Fruit fly (Drosophila melanogaster) whole organism, wandering third instar larva: ENCODE measurements around the gene CG32939.

ENCODE experiments used
- Abd-B ChIP-seq: fragments of >200 bp; optimal IDR thresholded peaks from 2 replicates; lab custom pipeline; 2017; ENCODE audit warnings: missing biosample characterization, missing genetic modification characterization
- CG32264 ChIP-seq: fragments of 200-800 bp; sonication (Bioruptor generic); optimal IDR thresholded peaks from 2 replicates; lab custom pipeline; 2016; ENCODE audit warnings: missing biosample characterization, missing genetic modification characterization
- CG9705 ChIP-seq: fragments of 200-800 bp; sonication (Bioruptor generic); optimal IDR thresholded peaks from 2 replicates; lab custom pipeline; 2018; ENCODE audit warnings: missing biosample characterization, mild to moderate bottlenecking, missing genetic modification characterization
- CrebA ChIP-seq: fragments of 200-800 bp; sonication (Bioruptor generic); optimal IDR thresholded peaks from 2 replicates; lab custom pipeline; 2016; ENCODE audit warnings: missing biosample characterization, mild to moderate bottlenecking, missing genetic modification characterization, borderline replicate concordance
- Dfd ChIP-seq: fragments of >200 bp; optimal IDR thresholded peaks from 2 replicates; lab custom pipeline; 2017; ENCODE audit warnings: missing biosample characterization, missing genetic modification characterization
- Dif ChIP-seq: fragments of 200-275, 200-300 bp; sonication (Bioruptor generic); optimal IDR thresholded peaks from 2 replicates; lab custom pipeline; 2018; ENCODE audit warnings: missing biosample characterization, missing genetic modification characterization; ENCODE audit not compliant: partially characterized antibody
- GATAd ChIP-seq: sonication (Bioruptor generic); optimal IDR thresholded peaks from 2 replicates; lab custom pipeline; 2016; ENCODE audit warnings: missing biosample characterization, missing genetic modification characterization
- HLH106 ChIP-seq: fragments of 200-800 bp; optimal IDR thresholded peaks from 3 replicates; lab custom pipeline; 2019; ENCODE audit warnings: missing biosample characterization, mild to moderate bottlenecking, missing genetic modification characterization, moderate library complexity
- Hnf4 ChIP-seq: fragments of 200-800 bp; sonication (Bioruptor generic); optimal IDR thresholded peaks from 2 replicates; lab custom pipeline; 2016; ENCODE audit warnings: missing biosample characterization, mild to moderate bottlenecking, missing genetic modification characterization
- Hr78 ChIP-seq: fragments of >200 bp; optimal IDR thresholded peaks from 2 replicates; lab custom pipeline; 2017; ENCODE audit warnings: missing biosample characterization, missing genetic modification characterization
- Hr83 ChIP-seq: fragments of 200-300 bp; sonication (Bioruptor generic); optimal IDR thresholded peaks from 2 replicates; lab custom pipeline; 2016; ENCODE audit warnings: missing biosample characterization, mild to moderate bottlenecking, missing genetic modification characterization, moderate library complexity; ENCODE audit not compliant: poor library complexity, severe bottlenecking
- Jra ChIP-seq: sonication (Bioruptor generic); optimal IDR thresholded peaks from 2 replicates; lab custom pipeline; 2016; ENCODE audit warnings: missing biosample characterization, missing genetic modification characterization
- Mio ChIP-seq: sonication (Bioruptor generic); optimal IDR thresholded peaks from 2 replicates; lab custom pipeline; 2016; ENCODE audit warnings: missing biosample characterization, missing genetic modification characterization
- Myc ChIP-seq: fragments of >200 bp; optimal IDR thresholded peaks from 2 replicates; lab custom pipeline; 2017
- N ChIP-seq: fragments of >200 bp; optimal IDR thresholded peaks from 2 replicates; lab custom pipeline; 2018; ENCODE audit warnings: missing biosample characterization, missing external identifiers, missing genetic modification characterization
- OdsH ChIP-seq: fragments of 200-800 bp; sonication (Bioruptor generic); optimal IDR thresholded peaks from 2 replicates; lab custom pipeline; 2016; ENCODE audit warnings: missing biosample characterization, mild to moderate bottlenecking, missing genetic modification characterization
- Rel ChIP-seq, 2 experiments: fragments of 200-800 bp; sonication (Bioruptor generic) in 1 of 2; optimal IDR thresholded peaks; 2 replicates in 1 of 2; 3 replicates in 1 of 2; lab custom pipeline; 2016 to 2019; ENCODE audit warnings: mild to moderate bottlenecking in 2 of 2, missing biosample characterization in 2 of 2, missing genetic modification characterization in 2 of 2, moderate library complexity in 1 of 2
- Sp1 ChIP-seq: fragments of 200-800 bp; sonication (Bioruptor generic); optimal IDR thresholded peaks from 3 replicates; lab custom pipeline; 2019; ENCODE audit warnings: missing biosample characterization, mild to moderate bottlenecking, missing genetic modification characterization, moderate library complexity
- Vsx2 ChIP-seq: fragments of 200-300, 225-300 bp; sonication (Bioruptor generic); optimal IDR thresholded peaks from 2 replicates; lab custom pipeline; 2018; ENCODE audit warnings: missing biosample characterization, missing genetic modification characterization; ENCODE audit not compliant: partially characterized antibody
- br ChIP-seq: fragments of 200-800 bp; sonication (Bioruptor generic); optimal IDR thresholded peaks from 2 replicates; lab custom pipeline; 2016; ENCODE audit warnings: missing biosample characterization, missing genetic modification characterization
- brk ChIP-seq: fragments of 200-800 bp; sonication (Bioruptor generic); optimal IDR thresholded peaks from 2 replicates; lab custom pipeline; 2016; ENCODE audit warnings: missing biosample characterization, mild to moderate bottlenecking, missing genetic modification characterization
- dl ChIP-seq, 2 experiments: fragments of 175-275, 200-275 bp in 1 of 2; fragments of 200-275 bp in 1 of 2; sonication (Bioruptor generic); optimal IDR thresholded peaks; lab custom pipeline; 2018; ENCODE audit warnings: mild to moderate bottlenecking in 2 of 2, missing biosample characterization in 2 of 2, missing genetic modification characterization in 2 of 2, moderate library complexity in 2 of 2; ENCODE audit not compliant: partially characterized antibody in 2 of 2, insufficient read depth in 1 of 2
- dmrt93B ChIP-seq: fragments of 200-800 bp; sonication (Bioruptor generic); optimal IDR thresholded peaks from 2 replicates; lab custom pipeline; 2018; ENCODE audit warnings: missing biosample characterization, mild to moderate bottlenecking, missing genetic modification characterization
- dsf ChIP-seq: sonication (Bioruptor generic); optimal IDR thresholded peaks from 2 replicates; lab custom pipeline; 2016; ENCODE audit warnings: missing biosample characterization, missing genetic modification characterization, borderline replicate concordance
- ey ChIP-seq: fragments of 200-800 bp; sonication (Bioruptor generic); optimal IDR thresholded peaks from 2 replicates; lab custom pipeline; 2016; ENCODE audit warnings: missing biosample characterization, missing genetic modification characterization
- foxo ChIP-seq, 2 experiments: fragments of 200-800 bp; sonication (Bioruptor generic); optimal IDR thresholded peaks; 2 replicates in 1 of 2; 3 replicates in 1 of 2; lab custom pipeline; 2016 to 2017; ENCODE audit warnings: missing biosample characterization in 2 of 2, missing genetic modification characterization in 2 of 2
- fru ChIP-seq: fragments of 200-800 bp; sonication (Bioruptor generic); optimal IDR thresholded peaks from 3 replicates; lab custom pipeline; 2016; ENCODE audit warnings: missing biosample characterization, mild to moderate bottlenecking, missing genetic modification characterization
- h ChIP-seq: fragments of 200-800 bp; sonication (Bioruptor generic); optimal IDR thresholded peaks from 3 replicates; lab custom pipeline; 2016; ENCODE audit warnings: missing biosample characterization, mild to moderate bottlenecking, missing genetic modification characterization
- jim ChIP-seq: fragments of 175-275, 200-325 bp; sonication (Bioruptor generic); optimal IDR thresholded peaks from 2 replicates; lab custom pipeline; 2016; ENCODE audit warnings: missing biosample characterization, mild to moderate bottlenecking, missing genetic modification characterization
- lola ChIP-seq: fragments of >200 bp; optimal IDR thresholded peaks from 2 replicates; lab custom pipeline; 2017; ENCODE audit warnings: missing biosample characterization, missing genetic modification characterization
- pan ChIP-seq: fragments of >200 bp; optimal IDR thresholded peaks from 2 replicates; lab custom pipeline; 2017
- psq ChIP-seq: fragments of 200-800 bp; sonication (Bioruptor generic); optimal IDR thresholded peaks from 3 replicates; lab custom pipeline; 2017; ENCODE audit warnings: missing biosample characterization, mild to moderate bottlenecking, missing genetic modification characterization, moderate library complexity
- rgr ChIP-seq: fragments of 200-800 bp; sonication (Bioruptor generic); optimal IDR thresholded peaks from 3 replicates; lab custom pipeline; 2016; ENCODE audit warnings: missing biosample characterization, mild to moderate bottlenecking, missing genetic modification characterization
- sage ChIP-seq: fragments of 200-800 bp; sonication (Bioruptor generic); optimal IDR thresholded peaks from 2 replicates; lab custom pipeline; 2016; ENCODE audit warnings: missing biosample characterization, mild to moderate bottlenecking, missing genetic modification characterization
- sv ChIP-seq: fragments of 200-800 bp; sonication (Bioruptor generic); optimal IDR thresholded peaks from 3 replicates; lab custom pipeline; 2016; ENCODE audit warnings: missing biosample characterization, missing genetic modification characterization
- tai ChIP-seq: sonication (Bioruptor generic); optimal IDR thresholded peaks from 2 replicates; lab custom pipeline; 2016; ENCODE audit warnings: missing biosample characterization, missing genetic modification characterization
- usp ChIP-seq: fragments of >200 bp; optimal IDR thresholded peaks from 2 replicates; lab custom pipeline; 2017; ENCODE audit warnings: missing biosample characterization, missing genetic modification characterization
- woc ChIP-seq: sonication (Bioruptor generic); optimal IDR thresholded peaks from 2 replicates; lab custom pipeline; 2016; ENCODE audit warnings: missing biosample characterization, mild to moderate bottlenecking, missing genetic modification characterization

Gene CG32939

dm6 chr3R:9702567-9702966 lies 9.7 kb downstream of the CG32939 start:
- TF ChIP-seq N (GFP tag; lab: Kevin White, UChicago) (no peak), sv (GFP tag; lab: Kevin White, UChicago) (peak; percentile 91), Dfd (GFP tag; lab: Kevin White, UChicago) (no peak), Abd-B (GFP tag; lab: Kevin White, UChicago) (no peak), CG9705 (GFP tag; lab: Kevin White, UChicago) (no peak), Jra (GFP tag; lab: Kevin White, UChicago) (no peak), br (GFP tag; lab: Kevin White, UChicago) (peak; percentile 37), sage (GFP tag; lab: Kevin White, UChicago) (no peak), psq (GFP tag; lab: Kevin White, UChicago) (peak; percentile 32), foxo (GFP tag; optimal IDR thresholded peaks at IDR 0.05; lab: Kevin White, UChicago) (peak in 1 of 2 experiments; percentile 65), Hr83 (GFP tag; lab: Kevin White, UChicago) (no peak), pan (no peak), Vsx2 (no peak), Mio (GFP tag; lab: Kevin White, UChicago) (no peak), Dif (GFP tag; lab: Kevin White, UChicago) (no peak), usp (GFP tag; lab: Kevin White, UChicago) (no peak), Hnf4 (GFP tag; lab: Kevin White, UChicago) (peak; percentile 67), GATAd (GFP tag; lab: Kevin White, UChicago) (peak; percentile 16), tai (GFP tag; lab: Kevin White, UChicago) (no peak), Rel (GFP tag; optimal IDR thresholded peaks at IDR 0.05; lab: Kevin White, UChicago) (peak; percentile 36), Rel (tag; optimal IDR thresholded peaks at IDR 0.05; lab: Kevin White, UChicago) (no peak), lola (GFP tag; lab: Kevin White, UChicago) (no peak), h (GFP tag; lab: Kevin White, UChicago) (peak; percentile 74), ey (GFP tag; lab: Kevin White, UChicago) (peak; percentile 67), dl (GFP tag; optimal IDR thresholded peaks at IDR 0.05; lab: Kevin White, UChicago; ENCODE audit: insufficient read depth in 1 of 2, partially characterized antibody in 2 of 2) (no peak), dmrt93B (no peak), rgr (peak; percentile 77), OdsH (GFP tag; lab: Kevin White, UChicago) (peak; percentile 58), jim (GFP tag; lab: Kevin White, UChicago) (no peak), CG32264 (GFP tag; lab: Kevin White, UChicago) (no peak), HLH106 (tag; lab: Kevin White, UChicago) (peak; percentile 38), woc (GFP tag; lab: Kevin White, UChicago) (peak; percentile 9), Myc (lab: Kevin White, UChicago) (no peak), fru (GFP tag; lab: Kevin White, UChicago) (peak; percentile 23), brk (GFP tag; lab: Kevin White, UChicago) (no peak), Hr78 (no peak), Sp1 (peak; percentile 22), CrebA (GFP tag; lab: Kevin White, UChicago) (no peak), dsf (GFP tag; lab: Kevin White, UChicago) (peak; percentile 39)
- TF ChIP-seq, all 38 proteins: peak for 16

- no peak for TF ChIP-seq Myc (lab: Kevin White, UChicago)
- TF ChIP-seq br (GFP tag; lab: Kevin White, UChicago): no peak
- no peak for TF ChIP-seq sage (GFP tag; lab: Kevin White, UChicago)
- TF ChIP-seq sv (GFP tag; lab: Kevin White, UChicago): no peak
- no peak for TF ChIP-seq woc (GFP tag; lab: Kevin White, UChicago)
- TF ChIP-seq jim (GFP tag; lab: Kevin White, UChicago): no peak
- TF ChIP-seq GATAd (GFP tag; lab: Kevin White, UChicago): no peak
- no peak for TF ChIP-seq Rel (GFP tag; optimal IDR thresholded peaks at IDR 0.05; lab: Kevin White, UChicago)
- TF ChIP-seq Rel (tag; optimal IDR thresholded peaks at IDR 0.05; lab: Kevin White, UChicago): no peak
- no peak for TF ChIP-seq Sp1
- no peak for TF ChIP-seq CrebA (GFP tag; lab: Kevin White, UChicago)
- no peak for TF ChIP-seq CG9705 (GFP tag; lab: Kevin White, UChicago)
- TF ChIP-seq Jra (GFP tag; lab: Kevin White, UChicago): no peak
- TF ChIP-seq OdsH (GFP tag; lab: Kevin White, UChicago): no peak
- TF ChIP-seq Dif (GFP tag; lab: Kevin White, UChicago): no peak
- no peak for TF ChIP-seq Hr78
Observed at dm6 chr3R:9703273-9703672, 10.4 kb downstream of the CG32939 start.
